Worm (Caenorhabditis elegans): Measurements from ENCODE around the gene W02B3.3.
A peak's percentile ranks its signal among the peaks of the same experiment; 100 is the strongest.

DNA sequence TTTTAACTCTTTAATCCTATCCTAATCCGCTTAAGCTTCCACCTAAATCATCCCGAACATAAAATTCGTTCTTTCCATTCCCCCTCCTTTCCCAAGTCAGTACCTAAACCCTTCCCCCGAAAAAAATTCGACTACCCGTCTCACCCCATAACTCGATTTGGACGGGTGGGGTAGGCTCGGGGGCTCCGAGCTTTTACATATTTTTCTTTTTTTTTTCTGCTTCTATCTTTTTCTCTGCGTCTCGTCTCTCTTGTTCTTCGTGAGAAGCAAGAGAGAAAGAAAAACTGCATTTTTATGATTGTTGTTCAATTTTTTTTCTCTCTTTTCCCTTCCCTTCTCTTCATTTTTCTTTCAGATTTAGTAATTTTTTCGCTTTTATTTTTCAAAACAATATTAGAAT is 7.2 kb upstream of the W02B3.3 start:
- TF ChIP-seq ceh-90 (tag; optimal IDR thresholded peaks at IDR 0.05) = no peak
- no peak for TF ChIP-seq nhr-76 (tag; optimal IDR thresholded peaks at IDR 0.05)
- no peak for TF ChIP-seq unc-62 (GFP tag; optimal IDR thresholded peaks at IDR 0.05)
- no peak for TF ChIP-seq ama-1 (optimal IDR thresholded peaks at IDR 0.05)
- TF ChIP-seq blmp-1 (tag; optimal IDR thresholded peaks at IDR 0.05) = no peak
- no peak for TF ChIP-seq lin-15B (tag; optimal IDR thresholded peaks at IDR 0.05)
- no peak for TF ChIP-seq zag-1 (tag; optimal IDR thresholded peaks at IDR 0.05)
- TF ChIP-seq dpl-1 (GFP tag; optimal IDR thresholded peaks at IDR 0.05) = peak in 1 of 3 experiments; percentile 9
- peak; percentile 2 to 31 for TF ChIP-seq lsy-2 (tag; optimal IDR thresholded peaks at IDR 0.05)
- no peak for TF ChIP-seq mdl-1 (tag; optimal IDR thresholded peaks at IDR 0.05)
- TF ChIP-seq sptf-1 (tag; optimal IDR thresholded peaks at IDR 0.05) = no peak
